Fruit fly (Drosophila melanogaster) whole organism, embryonic: ENCODE measurements around the gene CG3457.

Experiments used
- Abd-B ChIP-seq: fragments of 200-800 bp; sonication (Bioruptor generic); optimal IDR thresholded peaks from 2 replicates; lab custom pipeline; 2018; ENCODE audit warnings: missing biosample characterization, mild to moderate bottlenecking, missing genetic modification characterization, moderate library complexity
- Adf1 ChIP-seq: fragments of 200-800 bp; sonication (Bioruptor generic); IDR thresholded peaks from 2 replicates; pipeline ENCODE4 v1.3.6; 2022; ENCODE audit warnings: missing biosample characterization, missing genetic modification characterization
- Bgb ChIP-seq: fragments of 200-800 bp; sonication (Bioruptor generic); IDR thresholded peaks from 2 replicates; pipeline ENCODE4 v1.3.6; 2022; ENCODE audit warnings: missing biosample characterization, missing genetic modification characterization; ENCODE audit not compliant: partially characterized antibody
- Bteb2 ChIP-seq: fragments of 200-800 bp; sonication (Bioruptor generic); optimal IDR thresholded peaks from 2 replicates; lab custom pipeline; 2016; ENCODE audit warnings: missing biosample characterization, missing genetic modification characterization
- CG10979 ChIP-seq: fragments of 200-800 bp; sonication (Bioruptor generic); optimal IDR thresholded peaks from 2 replicates; lab custom pipeline; 2018; ENCODE audit warnings: missing biosample characterization, mild to moderate bottlenecking, missing genetic modification characterization, moderate library complexity
- CG11247 ChIP-seq: fragments of 200-800 bp; sonication (Bioruptor generic); IDR thresholded peaks from 2 replicates; pipeline ENCODE4 v1.3.6; 2022; ENCODE audit warnings: missing biosample characterization, missing genetic modification characterization
- CG11504 ChIP-seq: fragments of 200-800 bp; sonication (Bioruptor generic); optimal IDR thresholded peaks from 3 replicates; lab custom pipeline; 2019; ENCODE audit warnings: missing biosample characterization, mild to moderate bottlenecking, missing genetic modification characterization, moderate library complexity
- CG13296 ChIP-seq: fragments of 200-800 bp; sonication (Bioruptor generic); optimal IDR thresholded peaks from 3 replicates; lab custom pipeline; 2018; ENCODE audit warnings: missing biosample characterization, mild to moderate bottlenecking, missing genetic modification characterization
- CG15514 ChIP-seq: fragments of 200-800 bp; sonication (Bioruptor generic); optimal IDR thresholded peaks from 3 replicates; lab custom pipeline; 2017; ENCODE audit warnings: missing biosample characterization, missing genetic modification characterization, mild to moderate bottlenecking, moderate library complexity, missing genetic modification reagents
- CG1603 ChIP-seq: fragments of 200-800 bp; sonication (Bioruptor generic); optimal IDR thresholded peaks from 2 replicates; lab custom pipeline; 2019; ENCODE audit warnings: missing biosample characterization, mild to moderate bottlenecking, missing genetic modification characterization, moderate library complexity
- CG16863 ChIP-seq: fragments of 200-800 bp; sonication (Bioruptor generic); optimal IDR thresholded peaks from 3 replicates; lab custom pipeline; 2016; ENCODE audit warnings: missing biosample characterization, missing genetic modification characterization
- CG2678 ChIP-seq: fragments of 200-800 bp; sonication (Bioruptor generic); optimal IDR thresholded peaks from 3 replicates; lab custom pipeline; 2019; ENCODE audit warnings: missing biosample characterization, mild to moderate bottlenecking, missing genetic modification characterization, moderate library complexity
- CG30431 ChIP-seq: fragments of 200-800 bp; sonication (Bioruptor generic); optimal IDR thresholded peaks from 2 replicates; lab custom pipeline; 2017; ENCODE audit warnings: missing biosample characterization, missing genetic modification characterization
- CG31441 ChIP-seq: fragments of 200-800 bp; sonication (Bioruptor generic); IDR thresholded peaks from 2 replicates; pipeline ENCODE4 v1.3.6; 2022; ENCODE audit warnings: missing biosample characterization, missing genetic modification characterization
- CG34376 ChIP-seq: fragments of 200-800 bp; sonication (Bioruptor generic); optimal IDR thresholded peaks from 2 replicates; lab custom pipeline; 2018; ENCODE audit warnings: missing biosample characterization, mild to moderate bottlenecking, missing genetic modification characterization
- CG4424 ChIP-seq: fragments of 200-800 bp; sonication (Bioruptor generic); optimal IDR thresholded peaks from 3 replicates; lab custom pipeline; 2016; ENCODE audit warnings: missing biosample characterization, missing genetic modification characterization
- CG5953 ChIP-seq: fragments of 200-800 bp; sonication (Bioruptor generic); IDR thresholded peaks from 2 replicates; pipeline ENCODE4 v1.3.6; 2022; ENCODE audit warnings: missing biosample characterization, missing genetic modification characterization
- CG7271 ChIP-seq: fragments of 200-800 bp; sonication (Bioruptor generic); optimal IDR thresholded peaks from 2 replicates; lab custom pipeline; 2018; ENCODE audit warnings: missing biosample characterization, mild to moderate bottlenecking, missing genetic modification characterization, moderate library complexity
- CG7839 ChIP-seq: fragments of 200-800 bp; sonication (Bioruptor generic); optimal IDR thresholded peaks from 3 replicates; lab custom pipeline; 2018; ENCODE audit warnings: missing biosample characterization, mild to moderate bottlenecking, missing genetic modification characterization, moderate library complexity
- CG8359 ChIP-seq: fragments of 200-800 bp; sonication (Bioruptor generic); optimal IDR thresholded peaks from 2 replicates; lab custom pipeline; 2017; ENCODE audit warnings: missing biosample characterization, mild to moderate bottlenecking, missing genetic modification characterization, borderline replicate concordance
- D19B ChIP-seq: fragments of 200-800 bp; sonication (Bioruptor generic); optimal IDR thresholded peaks from 2 replicates; lab custom pipeline; 2017; ENCODE audit warnings: missing biosample characterization, mild to moderate bottlenecking, missing genetic modification characterization
- Dip3 ChIP-seq: fragments of 200-800 bp; sonication (Bioruptor generic); optimal IDR thresholded peaks from 3 replicates; lab custom pipeline; 2016; ENCODE audit warnings: missing biosample characterization, missing genetic modification characterization
- MBD-R2 ChIP-seq: fragments of 200-800 bp; sonication (Bioruptor generic); IDR thresholded peaks from 2 replicates; pipeline ENCODE4 v1.3.6; 2022; ENCODE audit warnings: missing biosample characterization, missing genetic modification characterization
- Med ChIP-seq: fragments of 200-800 bp; sonication (Bioruptor generic); peaks from one replicate; lab custom pipeline; 2016; ENCODE audit warnings: missing biosample characterization, missing genetic modification characterization, mild to moderate bottlenecking, inconsistent platforms, moderate library complexity
- Pdp1 ChIP-seq, 2 experiments: fragments of 200-800 bp; sonication (Bioruptor generic); optimal IDR thresholded peaks; 3 replicates each; lab custom pipeline; 2016; ENCODE audit warnings: missing biosample characterization in 2 of 2, missing genetic modification characterization in 2 of 2, mild to moderate bottlenecking in 1 of 2, moderate library complexity in 1 of 2
- Rfx ChIP-seq: fragments of 200-800 bp; sonication (Bioruptor generic); IDR thresholded peaks from 2 replicates; pipeline ENCODE4 v1.3.6; 2022; ENCODE audit warnings: missing biosample characterization, missing genetic modification characterization
- Sin3A ChIP-seq: fragments of >200 bp; optimal IDR thresholded peaks from 2 replicates; lab custom pipeline; 2018
- Usf ChIP-seq: fragments of 200-800 bp; sonication (Bioruptor generic); optimal IDR thresholded peaks from 2 replicates; lab custom pipeline; 2017; ENCODE audit warnings: missing genotype, missing biosample characterization, missing genetic modification characterization
- Xbp1 ChIP-seq: fragments of 200-800 bp; sonication (Bioruptor generic); optimal IDR thresholded peaks from 3 replicates; lab custom pipeline; 2016; ENCODE audit warnings: missing biosample characterization, mild to moderate bottlenecking, missing genetic modification characterization
- ap ChIP-seq: fragments of 200-800 bp; sonication (Bioruptor generic); IDR thresholded peaks from 2 replicates; pipeline ENCODE4 v1.3.6; 2022; ENCODE audit warnings: missing biosample characterization, missing genetic modification characterization
- caup ChIP-seq: fragments of 200-800 bp; sonication (Bioruptor generic); optimal IDR thresholded peaks from 3 replicates; lab custom pipeline; 2017; ENCODE audit warnings: missing biosample characterization, mild to moderate bottlenecking, missing genetic modification characterization, moderate library complexity; ENCODE audit not compliant: severe bottlenecking
- dmrt99B ChIP-seq: fragments of 200-800 bp; sonication (Bioruptor generic); optimal IDR thresholded peaks from 2 replicates; lab custom pipeline; 2018; ENCODE audit warnings: missing biosample characterization, mild to moderate bottlenecking, missing genetic modification characterization, moderate library complexity
- esg ChIP-seq: fragments of 200-800 bp; sonication (Bioruptor generic); conservative IDR thresholded peaks from 2 replicates; pipeline ENCODE4 v1.3.6; 2022; ENCODE audit warnings: missing biosample characterization, missing genetic modification characterization
- grau ChIP-seq: fragments of 200-800 bp; optimal IDR thresholded peaks from 3 replicates; lab custom pipeline; 2019; ENCODE audit warnings: missing biosample characterization, mild to moderate bottlenecking, missing genetic modification characterization, moderate library complexity
- hb ChIP-seq: fragments of 200-800 bp; sonication (Bioruptor generic); IDR thresholded peaks from 3 replicates; pipeline ENCODE4 v1.3.6; 2022; ENCODE audit warnings: missing biosample characterization, missing genetic modification characterization; ENCODE audit not compliant: partially characterized antibody
- her ChIP-seq: fragments of 200-800 bp; sonication (Bioruptor generic); optimal IDR thresholded peaks from 2 replicates; lab custom pipeline; 2016; ENCODE audit warnings: missing biosample characterization, missing genetic modification characterization
- jumu ChIP-seq: fragments of 200-800 bp; sonication (Bioruptor generic); optimal IDR thresholded peaks from 3 replicates; lab custom pipeline; 2016; ENCODE audit warnings: missing biosample characterization, missing genetic modification characterization
- onecut ChIP-seq: fragments of 200-800 bp; sonication (Bioruptor generic); IDR thresholded peaks from 2 replicates; pipeline ENCODE4 v1.3.6; 2022; ENCODE audit warnings: missing biosample characterization, missing genetic modification characterization
- pnt ChIP-seq: fragments of 200-800 bp; sonication (Bioruptor generic); optimal IDR thresholded peaks from 3 replicates; lab custom pipeline; 2016; ENCODE audit warnings: missing biosample characterization, missing genetic modification characterization
- prd ChIP-seq, 3 experiments: fragments of >200 bp in 2 of 3; fragments of 200-800 bp in 1 of 3; sonication (Bioruptor generic) in 1 of 3; optimal IDR thresholded peaks in 2 of 3; IDR thresholded peaks in 1 of 3; 2 replicates in 2 of 3; 3 replicates in 1 of 3; pipeline versions ENCODE4 v1.3.6 to Lab custom; 2017 to 2022; ENCODE audit warnings: missing biosample characterization in 1 of 3, missing genetic modification characterization in 1 of 3
- rib ChIP-seq: fragments of 200-800 bp; sonication (Bioruptor generic); IDR thresholded peaks from 2 replicates; pipeline ENCODE4 v1.3.6; 2022; ENCODE audit warnings: missing biosample characterization, missing genetic modification characterization
- shn ChIP-seq: fragments of 200-800 bp; sonication (Bioruptor generic); optimal IDR thresholded peaks from 3 replicates; lab custom pipeline; 2016; ENCODE audit warnings: missing biosample characterization, missing genetic modification characterization
- sisA ChIP-seq: fragments of 200-800 bp; sonication (Bioruptor generic); IDR thresholded peaks from 2 replicates; pipeline ENCODE4 v1.3.6; 2022; ENCODE audit warnings: missing biosample characterization, missing genetic modification characterization
- sqz ChIP-seq: fragments of 200-800 bp; sonication (Bioruptor generic); optimal IDR thresholded peaks from 3 replicates; lab custom pipeline; 2018; ENCODE audit warnings: missing biosample characterization, mild to moderate bottlenecking, missing genetic modification characterization
- unpg ChIP-seq: fragments of 200-800 bp; sonication (Bioruptor generic); optimal IDR thresholded peaks from 3 replicates; lab custom pipeline; 2018; ENCODE audit warnings: missing biosample characterization, mild to moderate bottlenecking, missing genetic modification characterization, moderate library complexity
- vfl ChIP-seq: fragments of 200-800 bp; sonication (Bioruptor generic); optimal IDR thresholded peaks from 2 replicates; lab custom pipeline; 2016; ENCODE audit warnings: missing biosample characterization, missing genetic modification characterization
- vvl ChIP-seq: fragments of 200-800 bp; sonication (Bioruptor generic); IDR thresholded peaks from 2 replicates; pipeline ENCODE4 v1.3.6; 2022; ENCODE audit warnings: missing biosample characterization, missing genetic modification characterization
- wdn ChIP-seq: fragments of 200-800 bp; sonication (Bioruptor generic); IDR thresholded peaks from 2 replicates; pipeline ENCODE4 v1.3.6; 2022; ENCODE audit warnings: missing biosample characterization, missing genetic modification characterization

Gene CG3457

dm6 chrX:2219899-2220298 lies 32.3 kb downstream of the CG3457 start (continued):
- no peak for TF ChIP-seq CG13296 (GFP tag; lab: Kevin White, UChicago)
- TF ChIP-seq CG7839 (tag; lab: Kevin White, UChicago): peak; percentile 22
- peak; percentile 41 for TF ChIP-seq CG1603
- no peak for TF ChIP-seq sisA
- no peak for TF ChIP-seq CG4424 (GFP tag; lab: Kevin White, UChicago)
- no peak for TF ChIP-seq esg
- no peak for TF ChIP-seq prd (optimal IDR thresholded peaks at IDR 0.05; lab: Kevin White, UChicago)
- peak; percentile 30; the same call in 1 of the 3 replicates for TF ChIP-seq prd (GFP tag; IDR thresholded peaks at IDR 0.05; lab: Robert Waterston, UW)
- peak; percentile 29; the same call in 1 of the 2 replicates for TF ChIP-seq vvl (GFP tag; lab: Robert Waterston, UW)
- TF ChIP-seq MBD-R2 (GFP tag; lab: Robert Waterston, UW): no peak
- peak; percentile 22 for TF ChIP-seq CG2678 (tag; lab: Kevin White, UChicago)
- peak; percentile 21 for TF ChIP-seq CG11504
- peak; percentile 2 for TF ChIP-seq grau (tag; lab: Kevin White, UChicago)
- TF ChIP-seq Med (GFP tag; lab: Kevin White, UChicago): peak; percentile 58
- TF ChIP-seq Bteb2: no peak
- TF ChIP-seq Usf (GFP tag; lab: Kevin White, UChicago): no peak
- no peak for TF ChIP-seq CG5953 (GFP tag; lab: Robert Waterston, UW)
- no peak for TF ChIP-seq wdn (GFP tag; lab: Robert Waterston, UW)
- TF ChIP-seq onecut: no peak
- TF ChIP-seq jumu (GFP tag; lab: Kevin White, UChicago): no peak
- no peak for TF ChIP-seq hb
- TF ChIP-seq vfl (GFP tag; lab: Kevin White, UChicago): no peak
- no peak for TF ChIP-seq her (GFP tag; lab: Kevin White, UChicago)
- TF ChIP-seq Dip3 (GFP tag; lab: Kevin White, UChicago): no peak
- TF ChIP-seq pnt: no peak
- no peak for TF ChIP-seq CG34376
- no peak for TF ChIP-seq Bgb (GFP tag; lab: Robert Waterston, UW)
- no peak for TF ChIP-seq caup (GFP tag; lab: Kevin White, UChicago)
- no peak for TF ChIP-seq shn (GFP tag; lab: Kevin White, UChicago)
- peak; percentile 4 for TF ChIP-seq dmrt99B (tag; lab: Kevin White, UChicago)
- TF ChIP-seq rib: no peak
- no peak for TF ChIP-seq Sin3A
- no peak for TF ChIP-seq CG30431 (GFP tag; lab: Kevin White, UChicago)
- no peak for TF ChIP-seq CG11247 (GFP tag; lab: Robert Waterston, UW)
- no peak for TF ChIP-seq Abd-B (GFP tag; lab: Kevin White, UChicago)
- no peak for TF ChIP-seq CG15514
- TF ChIP-seq Pdp1 (GFP tag; optimal IDR thresholded peaks at IDR 0.05; lab: Kevin White, UChicago): no peak
- TF ChIP-seq Rfx (GFP tag; lab: Robert Waterston, UW): no peak
- TF ChIP-seq CG8359: no peak
- peak; percentile 9 for TF ChIP-seq unpg (GFP tag; lab: Kevin White, UChicago)
- TF ChIP-seq CG31441 (GFP tag; lab: Robert Waterston, UW): 0 out of 2 replicates have a peak, but pooled peaks have one; percentile 22
- TF ChIP-seq CG16863 (GFP tag; lab: Kevin White, UChicago): peak; percentile 5
- TF ChIP-seq Adf1 (GFP tag; lab: Robert Waterston, UW): no peak
- TF ChIP-seq sqz (GFP tag; lab: Kevin White, UChicago): no peak
- no peak for TF ChIP-seq CG7271
- peak; percentile 31 for TF ChIP-seq Xbp1
- TF ChIP-seq CG10979 (tag; lab: Kevin White, UChicago): peak; percentile 41
- TF ChIP-seq ap (GFP tag; lab: Robert Waterston, UW): no peak
- TF ChIP-seq D19B (GFP tag; lab: Kevin White, UChicago): no peak
